Worm (Caenorhabditis elegans) whole organism, L3 larva: ENCODE measurements around the gene abf-5.
A peak's percentile ranks its signal among the peaks of the same experiment; 100 is the strongest.

ENCODE experiments used
- R02D3.7 ChIP-seq: fragments of 150-350 bp; optimal IDR thresholded peaks from 2 replicates; lab custom pipeline; 2014; ENCODE audit warnings: missing biosample characterization, missing genetic modification characterization
- aly-2 ChIP-seq: fragments of 150-350 bp; optimal IDR thresholded peaks from 2 replicates; lab custom pipeline; 2014; ENCODE audit warnings: missing biosample characterization, missing genetic modification characterization
- ceh-16 ChIP-seq: sonication (generic microtip); optimal IDR thresholded peaks from 2 replicates; lab custom pipeline; 2017; ENCODE audit warnings: missing biosample characterization, missing genetic modification characterization
- ceh-28 ChIP-seq: fragments of 150-350 bp; optimal IDR thresholded peaks from 2 replicates; lab custom pipeline; 2014; ENCODE audit warnings: missing biosample characterization, missing genetic modification reagents, missing genetic modification characterization
- egl-27 ChIP-seq: sonication (generic microtip); optimal IDR thresholded peaks from 4 replicates; lab custom pipeline; 2017; ENCODE audit warnings: missing biosample characterization, missing genetic modification reagents, missing genetic modification characterization
- egl-5 ChIP-seq: fragments of 150-350 bp; optimal IDR thresholded peaks from 2 replicates; lab custom pipeline; 2017; ENCODE audit warnings: missing biosample characterization, missing genetic modification reagents, missing genetic modification characterization, inconsistent platforms
- elt-2 ChIP-seq: sonication (generic microtip); optimal IDR thresholded peaks from 2 replicates; lab custom pipeline; 2016; ENCODE audit warnings: missing genetic modification reagents, mild to moderate bottlenecking, missing genetic modification characterization, missing compliant biosample characterization
- elt-3 ChIP-seq, 3 experiments: fragments of 150-350 bp in 1 of 3; sonication (generic microtip) in 2 of 3; optimal IDR thresholded peaks; 2 replicates in 2 of 3; 4 replicates in 1 of 3; lab custom pipeline; 2014 to 2017; ENCODE audit warnings: missing biosample characterization in 3 of 3, missing genetic modification characterization in 3 of 3
- fos-1 ChIP-seq: fragments of 150-350 bp; optimal IDR thresholded peaks from 2 replicates; lab custom pipeline; 2014; ENCODE audit warnings: missing biosample characterization, missing genetic modification characterization
- jun-1 ChIP-seq: fragments of 150-350 bp; optimal IDR thresholded peaks from 2 replicates; lab custom pipeline; 2014; ENCODE audit warnings: missing biosample characterization, missing genetic modification reagents, missing genetic modification characterization
- lin-39 ChIP-seq: fragments of 150-350 bp; optimal IDR thresholded peaks from 2 replicates; lab custom pipeline; 2018; ENCODE audit warnings: missing biosample characterization, missing genetic modification reagents, missing genetic modification characterization
- lsy-12 ChIP-seq: sonication (generic microtip); optimal IDR thresholded peaks from 2 replicates; lab custom pipeline; 2016; ENCODE audit warnings: mild to moderate bottlenecking, missing genetic modification characterization, missing compliant biosample characterization
- mml-1 ChIP-seq: fragments of 150-350 bp; sonication (generic microtip); optimal IDR thresholded peaks from 3 replicates; lab custom pipeline; 2014; ENCODE audit warnings: missing biosample characterization, missing genetic modification characterization
- nfya-1 ChIP-seq: sonication (generic microtip); optimal IDR thresholded peaks from 2 replicates; lab custom pipeline; 2017; ENCODE audit warnings: missing genetic modification characterization, mild to moderate bottlenecking, missing compliant biosample characterization, antibody characterized with exemption, moderate library complexity; ENCODE audit not compliant: insufficient read depth
- nhr-11 ChIP-seq: fragments of 150-350 bp; optimal IDR thresholded peaks from 2 replicates; lab custom pipeline; 2014; ENCODE audit warnings: missing biosample characterization, missing genetic modification characterization
- nhr-23 ChIP-seq: fragments of 150-350 bp; optimal IDR thresholded peaks from 2 replicates; lab custom pipeline; 2014; ENCODE audit warnings: missing biosample characterization, missing genetic modification reagents, missing genetic modification characterization
- nhr-237 ChIP-seq: fragments of 150-350 bp; optimal IDR thresholded peaks from 2 replicates; lab custom pipeline; 2014; ENCODE audit warnings: missing biosample characterization, missing genetic modification characterization
- nhr-25 ChIP-seq: sonication (generic microtip); optimal IDR thresholded peaks from 2 replicates; lab custom pipeline; 2017; ENCODE audit warnings: missing biosample characterization, missing genetic modification characterization
- nhr-43 ChIP-seq: sonication (generic microtip); optimal IDR thresholded peaks from 2 replicates; lab custom pipeline; 2016; ENCODE audit warnings: mild to moderate bottlenecking, missing genetic modification characterization, missing compliant biosample characterization; ENCODE audit not compliant: poor library complexity, severe bottlenecking
- nhr-67 ChIP-seq: fragments of 150-350 bp; optimal IDR thresholded peaks from 2 replicates; lab custom pipeline; 2014; ENCODE audit warnings: missing biosample characterization, missing genetic modification characterization
- pha-4 ChIP-seq: fragments of 150-350 bp; optimal IDR thresholded peaks from 2 replicates; lab custom pipeline; 2014; ENCODE audit warnings: missing biosample characterization, missing genetic modification reagents, missing genetic modification characterization
- pqm-1 ChIP-seq: fragments of 150-350 bp; optimal IDR thresholded peaks from 2 replicates; lab custom pipeline; 2017; ENCODE audit warnings: missing biosample characterization, missing genetic modification characterization, inconsistent platforms
- sea-2 ChIP-seq: fragments of 150-350 bp; sonication (generic microtip); optimal IDR thresholded peaks from 4 replicates; lab custom pipeline; 2014; ENCODE audit warnings: missing biosample characterization, missing genetic modification reagents, missing genetic modification characterization
- tbx-2 ChIP-seq: sonication (generic microtip); optimal IDR thresholded peaks from 2 replicates; lab custom pipeline; 2016; ENCODE audit warnings: mild to moderate bottlenecking, missing genetic modification characterization, missing compliant biosample characterization
- unc-39 ChIP-seq: sonication (generic microtip); optimal IDR thresholded peaks from 4 replicates; lab custom pipeline; 2017; ENCODE audit warnings: missing biosample characterization, missing genetic modification characterization
- zag-1 ChIP-seq: fragments of 150-350 bp; optimal IDR thresholded peaks from 2 replicates; lab custom pipeline; 2014; ENCODE audit warnings: missing biosample characterization, missing genetic modification characterization
- ztf-11 ChIP-seq: fragments of 150-350 bp; optimal IDR thresholded peaks from 2 replicates; lab custom pipeline; 2014; ENCODE audit warnings: missing biosample characterization, missing genetic modification characterization
- ztf-4 ChIP-seq: fragments of 150-350 bp; optimal IDR thresholded peaks from 2 replicates; lab custom pipeline; 2014; ENCODE audit warnings: missing biosample characterization, missing genetic modification characterization

abf-5 gene

ce11 chrX:12759642-12760041 is 33.0 kb upstream of the abf-5 start (continued):
- TF ChIP-seq ztf-4 (tag; lab: Kevin White, UChicago), result no peak
- TF ChIP-seq unc-39, result no peak
- TF ChIP-seq nhr-23 (tag; lab: Kevin White, UChicago), result peak; percentile 81
- TF ChIP-seq pha-4 (tag; lab: Kevin White, UChicago), result peak; percentile 16
- peak; percentile 94 for TF ChIP-seq pqm-1
- TF ChIP-seq zag-1 (tag; lab: Kevin White, UChicago), result no peak

DNA sequence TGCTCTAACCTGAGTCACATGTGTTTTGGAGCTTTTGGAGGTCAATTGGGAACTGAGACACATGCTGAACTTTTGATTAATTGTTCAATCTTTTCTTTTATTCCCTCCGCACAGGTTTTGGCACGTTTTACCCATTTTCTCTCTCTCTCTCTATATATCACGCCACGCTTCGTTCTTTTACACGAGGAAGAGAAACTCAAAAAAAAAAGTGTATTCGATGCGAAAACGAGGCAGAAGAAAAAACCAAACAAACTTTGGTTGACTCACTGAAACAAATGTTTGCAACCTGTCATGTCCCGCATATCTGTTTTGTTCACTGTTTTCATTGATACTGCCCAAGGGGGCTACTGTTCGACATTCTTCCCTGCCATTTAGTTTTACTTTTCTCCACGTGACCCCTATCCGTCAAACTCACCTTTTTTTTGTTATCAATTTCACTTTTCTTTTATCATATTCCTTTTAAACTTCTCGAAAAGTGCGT is 31.3 kb upstream of the abf-5 start:
- TF ChIP-seq lin-39 (peak; percentile 41), elt-2 (peak; percentile 61), nhr-25 (tag; lab: Kevin White, UChicago) (peak; percentile 47), elt-3 (tag; optimal IDR thresholded peaks at IDR 0.05; lab: Kevin White, UChicago) (peak in 1 of 3 experiments; percentile 38), ztf-11 (no peak)

- TF ChIP-seq ceh-28 (no peak), aly-2 (no peak), fos-1 (tag; lab: Kevin White, UChicago) (no peak), zag-1 (tag; lab: Kevin White, UChicago) (no peak), R02D3.7 (tag; lab: Kevin White, UChicago) (no peak), mml-1 (tag; lab: Kevin White, UChicago) (no peak), egl-27 (tag; lab: Kevin White, UChicago) (no peak), ztf-11 (no peak), sea-2 (no peak), nhr-237 (tag; lab: Kevin White, UChicago) (no peak), egl-5 (tag; lab: Kevin White, UChicago) (no peak), lin-39 (no peak), jun-1 (tag; lab: Kevin White, UChicago) (no peak), tbx-2 (no peak)
Observed at ce11 chrX:12761778-12762177, 30.9 kb upstream of the abf-5 start, which contains the start of gene cept-1. Gene cept-1, plus strand, starts transcription at chrX:12762078.

- no peak for TF ChIP-seq nhr-43 (tag; lab: Kevin White, UChicago)
- no peak for TF ChIP-seq nfya-1 (tag; lab: Kevin White, UChicago)
- TF ChIP-seq ceh-16 (tag; lab: Kevin White, UChicago), result no peak
- no peak for TF ChIP-seq nhr-11 (tag; lab: Kevin White, UChicago)
- no peak for TF ChIP-seq lsy-12
Observed at ce11 chrX:12764009-12764408, 28.6 kb upstream of the abf-5 start.

- TF ChIP-seq nhr-67 (tag; lab: Kevin White, UChicago), result no peak
Observed at ce11 chrX:12769697-12770096, 23.0 kb upstream of the abf-5 start, which contains the start of gene ilc-17.1. Gene ilc-17.1, minus strand, starts transcription at chrX:12769797.

- no peak for TF ChIP-seq jun-1 (tag; lab: Kevin White, UChicago)
- TF ChIP-seq ztf-4 (tag; lab: Kevin White, UChicago), result no peak
- peak; percentile 73 for TF ChIP-seq elt-2
- peak; percentile 72 for TF ChIP-seq pqm-1
Observed at ce11 chrX:12780674-12781073, 12.0 kb upstream of the abf-5 start.

ce11 chrX:12781712-12782444 is 10.8 kb upstream of the abf-5 start, which contains the start of gene alh-13:
Gene alh-13, plus strand, starts transcription at chrX:12782394.
- TF ChIP-seq nhr-43 (tag; lab: Kevin White, UChicago), result peak; percentile 21
- peak; percentile 4 for TF ChIP-seq elt-2
- TF ChIP-seq fos-1 (tag; lab: Kevin White, UChicago), result no peak
- peak in 1 of 3 experiments; percentile 71 for TF ChIP-seq elt-3 (tag; optimal IDR thresholded peaks at IDR 0.05; lab: Kevin White, UChicago)
- no peak for TF ChIP-seq tbx-2
